Fruit fly (Drosophila melanogaster): ENCODE results near the gene CG17375.

Gene CG17375

dm6 chr2L:6818357-6818756, 12.8 kb upstream of the CG17375 start:
- no peak for TF ChIP-seq CTCF (optimal IDR thresholded peaks at IDR 0.05)
- TF ChIP-seq CG8478 (optimal IDR thresholded peaks at IDR 0.05), result no peak

- TF ChIP-seq CG8478 (optimal IDR thresholded peaks at IDR 0.05) (no peak), CTCF (optimal IDR thresholded peaks at IDR 0.05) (no peak)
Observed at dm6 chr2L:6817493-6817892, 11.9 kb upstream of the CG17375 start.

dm6 chr2L:6802740-6803139, 2.9 kb downstream of the CG17375 start, which contains the start of the genes CG17377 and Daao2:
Gene CG17377, minus strand, starts transcription at chr2L:6802840.
Gene Daao2, plus strand, starts transcription at chr2L:6803011.
- TF ChIP-seq CG8478 (optimal IDR thresholded peaks at IDR 0.05), result no peak
- no peak for TF ChIP-seq CTCF (optimal IDR thresholded peaks at IDR 0.05)

- TF ChIP-seq CTCF (optimal IDR thresholded peaks at IDR 0.05) (no peak), CG8478 (optimal IDR thresholded peaks at IDR 0.05) (no peak)
Observed at dm6 chr2L:6800794-6801193, 4.8 kb downstream of the CG17375 start, which contains the start of gene CG17376. Gene CG17376, minus strand, starts transcription at chr2L:6800894.

- TF ChIP-seq CG8478 (optimal IDR thresholded peaks at IDR 0.05) (no peak), CTCF (optimal IDR thresholded peaks at IDR 0.05) (no peak)
Observed at dm6 chr2L:6799551-6799950, 6.0 kb downstream of the CG17375 start.

dm6 chr2L:6798762-6799246, 6.8 kb downstream of the CG17375 start, which contains the start of the genes nrv2 and CG43610:
Gene nrv2, minus strand, starts transcription at chr2L:6798862.
Gene CG43610, plus strand, starts transcription at chr2L:6799196.
- no peak for TF ChIP-seq CG8478 (optimal IDR thresholded peaks at IDR 0.05)
- no peak for TF ChIP-seq CTCF (optimal IDR thresholded peaks at IDR 0.05)

dm6 chr2L:6797408-6797807, 8.2 kb downstream of the CG17375 start:
- TF ChIP-seq CG8478 (optimal IDR thresholded peaks at IDR 0.05), result no peak
- peak; percentile 80 to 98 for TF ChIP-seq CTCF (optimal IDR thresholded peaks at IDR 0.05)

dm6 chr2L:6794956-6795522, 10.6 kb downstream of the CG17375 start:
- TF ChIP-seq CG8478 (optimal IDR thresholded peaks at IDR 0.05), result no peak
- TF ChIP-seq CTCF (optimal IDR thresholded peaks at IDR 0.05), result no peak

- no peak for TF ChIP-seq CG8478 (optimal IDR thresholded peaks at IDR 0.05)
- TF ChIP-seq CTCF (optimal IDR thresholded peaks at IDR 0.05), result no peak
Observed at dm6 chr2L:6794418-6794793, 11.2 kb downstream of the CG17375 start.

- TF ChIP-seq CTCF (optimal IDR thresholded peaks at IDR 0.05) (no peak), CG8478 (optimal IDR thresholded peaks at IDR 0.05) (no peak)
Observed at dm6 chr2L:6793763-6794417, 11.7 kb downstream of the CG17375 start.

dm6 chr2L:6791845-6792443, 13.6 kb downstream of the CG17375 start:
- TF ChIP-seq CG8478 (optimal IDR thresholded peaks at IDR 0.05) (no peak), CTCF (optimal IDR thresholded peaks at IDR 0.05) (no peak)

- TF ChIP-seq CG8478 (optimal IDR thresholded peaks at IDR 0.05), result no peak
- TF ChIP-seq CTCF (optimal IDR thresholded peaks at IDR 0.05), result no peak
Observed at dm6 chr2L:6789358-6789757, 16.2 kb downstream of the CG17375 start.

dm6 chr2L:6787973-6788368, 17.6 kb downstream of the CG17375 start:
- TF ChIP-seq CTCF (optimal IDR thresholded peaks at IDR 0.05), result no peak
- no peak for TF ChIP-seq CG8478 (optimal IDR thresholded peaks at IDR 0.05)

dm6 chr2L:6787029-6787972, 18.3 kb downstream of the CG17375 start:
- TF ChIP-seq CTCF (optimal IDR thresholded peaks at IDR 0.05), result no peak
- TF ChIP-seq CG8478 (optimal IDR thresholded peaks at IDR 0.05), result no peak

dm6 chr2L:6786674-6787028, 18.9 kb downstream of the CG17375 start, which contains the start of gene nrv1:
Gene nrv1, minus strand, starts transcription at chr2L:6786861.
- no peak for TF ChIP-seq CTCF (optimal IDR thresholded peaks at IDR 0.05)
- no peak for TF ChIP-seq CG8478 (optimal IDR thresholded peaks at IDR 0.05)

All from S2 (cell line).